Worm (Caenorhabditis elegans) whole organism, young adult: ENCODE results near the gene C33C12.4.

Experiments
- F10E7.11 ChIP-seq: sonication (generic microtip); optimal IDR thresholded peaks from 2 replicates; lab custom pipeline; 2017; ENCODE audit warnings: mild to moderate bottlenecking, missing genetic modification characterization, moderate library complexity, missing compliant biosample characterization
- F52B5.7 ChIP-seq: sonication (generic microtip); optimal IDR thresholded peaks from 2 replicates; lab custom pipeline; 2016; ENCODE audit warnings: mild to moderate bottlenecking, missing genetic modification characterization, missing compliant biosample characterization
- Y53F4B.3 ChIP-seq: fragments of 200-800 bp; sonication (Bioruptor generic); IDR thresholded peaks from 2 replicates; pipeline ENCODE4 v1.3.6; 2022; ENCODE audit warnings: missing genetic modification reagents, missing genetic modification characterization, missing compliant biosample characterization
- Y53G8AR.9 ChIP-seq: fragments of 200-800 bp; sonication (Bioruptor generic); conservative IDR thresholded peaks from 2 replicates; pipeline ENCODE4 v1.3.6; 2022; ENCODE audit warnings: missing genetic modification reagents, missing genetic modification characterization, missing compliant biosample characterization
- him-1 ChIP-seq: sonication (generic microtip); optimal IDR thresholded peaks from 2 replicates; lab custom pipeline; 2016; ENCODE audit warnings: missing genotype, missing genetic modification reagents, missing genetic modification characterization, missing compliant biosample characterization
- hsf-1 ChIP-seq: fragments of 200-800 bp; sonication (Bioruptor generic); IDR thresholded peaks from 2 replicates; pipeline ENCODE4 v1.3.6; 2022; ENCODE audit warnings: missing genetic modification reagents, missing genetic modification characterization, missing compliant biosample characterization
- snpc-3.4 ChIP-seq: sonication (generic microtip); optimal IDR thresholded peaks from 2 replicates; lab custom pipeline; 2017; ENCODE audit warnings: missing genetic modification characterization, mild to moderate bottlenecking, missing compliant biosample characterization, antibody characterized with exemption, moderate library complexity, missing genotype, missing genetic modification reagents
- zfh-2 ChIP-seq: fragments of 200-800 bp; sonication (Bioruptor generic); conservative IDR thresholded peaks from 2 replicates; pipeline ENCODE4 v1.3.6; 2022; ENCODE audit warnings: missing genetic modification reagents, missing genetic modification characterization, missing compliant biosample characterization
- ztf-22 ChIP-seq: fragments of 200-800 bp; sonication (Bioruptor generic); optimal IDR thresholded peaks from 2 replicates; lab custom pipeline; 2018; ENCODE audit warnings: mild to moderate bottlenecking, missing genetic modification characterization, moderate library complexity, missing compliant biosample characterization

ce11 chrII:2190522-2190921 lies 24.2 kb upstream of the C33C12.4 start:
- TF ChIP-seq ztf-22 (GFP tag; lab: Kevin White, UChicago) (no peak), F52B5.7 (tag; lab: Kevin White, UChicago) (no peak), Y53F4B.3 (no peak), him-1 (tag; lab: Kevin White, UChicago) (no peak), snpc-3.4 (tag; lab: Kevin White, UChicago) (no peak), hsf-1 (GFP tag; lab: Robert Waterston, UW) (no peak), F10E7.11 (tag; lab: Kevin White, UChicago) (no peak), Y53G8AR.9 (GFP tag; lab: Robert Waterston, UW) (no peak), zfh-2 (GFP tag; lab: Robert Waterston, UW) (no peak)
